Worm (Caenorhabditis elegans) whole organism, mixed stage, embryonic: ENCODE data around the gene C12D5.9.

Experiments
- ceh-39 ChIP-seq: fragments of 150-350 bp; optimal IDR thresholded peaks from 2 replicates; lab custom pipeline; 2014; ENCODE audit warnings: missing biosample characterization, missing genetic modification characterization
- ces-1 ChIP-seq: fragments of 150-350 bp; optimal IDR thresholded peaks from 2 replicates; lab custom pipeline; 2014; ENCODE audit warnings: missing biosample characterization, missing genetic modification reagents, missing genetic modification characterization
- nhr-12 ChIP-seq: fragments of 150-350 bp; optimal IDR thresholded peaks from 2 replicates; lab custom pipeline; 2014; ENCODE audit warnings: missing biosample characterization, missing genetic modification characterization
- nhr-237 ChIP-seq: fragments of 150-350 bp; optimal IDR thresholded peaks from 2 replicates; lab custom pipeline; 2014; ENCODE audit warnings: missing biosample characterization, missing genetic modification characterization
- nhr-28 ChIP-seq: fragments of 150-350 bp; optimal IDR thresholded peaks from 2 replicates; lab custom pipeline; 2014; ENCODE audit warnings: missing biosample characterization, missing genetic modification characterization
- nhr-76 ChIP-seq: sonication (generic microtip); optimal IDR thresholded peaks from 2 replicates; lab custom pipeline; 2017; ENCODE audit warnings: missing biosample characterization, missing genetic modification characterization
- unc-39 ChIP-seq: fragments of 150-350 bp; optimal IDR thresholded peaks from 2 replicates; lab custom pipeline; 2014; ENCODE audit warnings: missing biosample characterization, missing genetic modification characterization
- unc-62 ChIP-seq: fragments of 150-350 bp; optimal IDR thresholded peaks from 2 replicates; lab custom pipeline; 2014; ENCODE audit warnings: missing biosample characterization, missing genetic modification reagents, missing genetic modification characterization
- ztf-11 ChIP-seq: fragments of 150-350 bp; optimal IDR thresholded peaks from 2 replicates; lab custom pipeline; 2014; ENCODE audit warnings: missing biosample characterization, missing genetic modification characterization

DNA sequence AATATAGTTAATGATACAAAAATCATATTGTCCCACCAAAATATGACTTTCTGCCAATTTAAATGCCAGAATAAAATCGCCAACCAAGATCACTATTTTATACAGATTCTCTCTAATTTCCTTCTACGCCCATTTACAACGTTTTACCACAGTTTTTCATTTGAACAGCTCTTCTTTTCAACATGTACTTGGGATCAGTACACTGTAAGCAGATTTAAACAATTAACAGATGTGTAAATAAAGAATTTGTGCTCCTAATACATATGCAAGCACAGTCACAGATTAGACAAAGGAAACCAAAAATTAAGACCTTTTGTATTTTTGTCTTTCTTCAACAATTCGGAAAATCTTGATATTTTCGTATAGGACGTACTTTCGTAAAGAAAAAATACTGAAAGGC, 46.4 kb downstream of the C12D5.9 start, which contains the start of gene F07C4.11:
- TF ChIP-seq ceh-39 (no peak), unc-62 (GFP tag; lab: Kevin White, UChicago) (no peak), nhr-76 (tag; lab: Kevin White, UChicago) (no peak), nhr-28 (tag; lab: Kevin White, UChicago) (no peak), ztf-11 (tag; lab: Kevin White, UChicago) (no peak), unc-39 (tag; lab: Kevin White, UChicago) (no peak), nhr-12 (tag; lab: Kevin White, UChicago) (no peak), ces-1 (GFP tag; lab: Kevin White, UChicago) (no peak), nhr-237 (no peak)
